Worm (Caenorhabditis elegans) whole organism, early embryonic: Measurements from ENCODE around the gene tbx-38.
"Not testable (repeated sequence)": the region's sequence is repeated elsewhere in the genome, so short reads cannot be mapped to it uniquely, and the experiment has no call there.

Experiments used
- B0310.2 ChIP-seq: sonication (generic microtip); optimal IDR thresholded peaks from 2 replicates; lab custom pipeline; 2016; ENCODE audit warnings: mild to moderate bottlenecking, missing genetic modification characterization, missing compliant biosample characterization
- F13C5.2 ChIP-seq: sonication (generic microtip); optimal IDR thresholded peaks from 2 replicates; lab custom pipeline; 2017; ENCODE audit warnings: mild to moderate bottlenecking, missing genetic modification characterization, inconsistent platforms, missing compliant biosample characterization
- aly-1 ChIP-seq: sonication (generic microtip); optimal IDR thresholded peaks from 2 replicates; lab custom pipeline; 2016; ENCODE audit warnings: missing genetic modification characterization, missing compliant biosample characterization
- ama-1 ChIP-seq: fragments of 150-350 bp; optimal IDR thresholded peaks from 2 replicates; lab custom pipeline; 2014
- ceh-13 ChIP-seq: fragments of 200-800 bp; sonication (Bioruptor generic); optimal IDR thresholded peaks from 2 replicates; lab custom pipeline; 2018; ENCODE audit warnings: mild to moderate bottlenecking, missing genetic modification characterization, missing compliant biosample characterization
- ceh-36 ChIP-seq: sonication (generic microtip); optimal IDR thresholded peaks from 2 replicates; lab custom pipeline; 2016; ENCODE audit warnings: missing genetic modification characterization, inconsistent platforms, missing compliant biosample characterization
- ets-7 ChIP-seq: sonication (generic microtip); optimal IDR thresholded peaks from 2 replicates; lab custom pipeline; 2016; ENCODE audit warnings: missing genotype, missing genetic modification characterization, missing compliant biosample characterization
- flt-1 ChIP-seq: fragments of 200-800 bp; sonication (Bioruptor generic); IDR thresholded peaks from 2 replicates; pipeline ENCODE4 v1.3.6; 2022; ENCODE audit warnings: missing genetic modification characterization, missing compliant biosample characterization
- hmbx-1 ChIP-seq: sonication (generic microtip); optimal IDR thresholded peaks from 2 replicates; lab custom pipeline; 2016; ENCODE audit warnings: mild to moderate bottlenecking, missing genetic modification characterization, missing compliant biosample characterization
- hmg-4 ChIP-seq: fragments of 200-800 bp; sonication (Bioruptor generic); optimal IDR thresholded peaks from 2 replicates; lab custom pipeline; 2018; ENCODE audit warnings: mild to moderate bottlenecking, missing genetic modification characterization, missing compliant biosample characterization
- hnd-1 ChIP-seq: sonication (generic microtip); optimal IDR thresholded peaks from 2 replicates; lab custom pipeline; 2016; ENCODE audit warnings: missing genetic modification characterization, missing compliant biosample characterization
- pes-1 ChIP-seq: fragments of 200-800 bp; sonication (Bioruptor generic); IDR thresholded peaks from 2 replicates; pipeline ENCODE4 v1.3.6; 2022; ENCODE audit warnings: missing genetic modification reagents, missing genetic modification characterization, missing compliant biosample characterization
- scrt-1 ChIP-seq: fragments of 200-800 bp; sonication (Bioruptor generic); IDR thresholded peaks from 2 replicates; pipeline ENCODE4 v1.3.6; 2022; ENCODE audit warnings: missing genetic modification characterization, missing compliant biosample characterization
- sea-1 ChIP-seq: fragments of 200-800 bp; sonication (Bioruptor generic); conservative IDR thresholded peaks from 2 replicates; pipeline ENCODE4 v1.3.6; 2022; ENCODE audit warnings: missing genetic modification characterization, missing compliant biosample characterization
- tbx-11 ChIP-seq: fragments of 200-800 bp; sonication (Bioruptor generic); IDR thresholded peaks from 2 replicates; pipeline ENCODE4 v1.3.6; 2022; ENCODE audit warnings: missing genetic modification characterization, missing compliant biosample characterization
- tbx-37 ChIP-seq: fragments of 200-800 bp; sonication (Bioruptor generic); conservative IDR thresholded peaks from 2 replicates; pipeline ENCODE4 v1.3.6; 2022; ENCODE audit warnings: missing genetic modification reagents, missing genetic modification characterization, missing compliant biosample characterization
- tra-4 ChIP-seq: sonication (generic microtip); optimal IDR thresholded peaks from 2 replicates; lab custom pipeline; 2017; ENCODE audit warnings: missing genetic modification characterization, missing compliant biosample characterization

The tbx-38 gene

DNA sequence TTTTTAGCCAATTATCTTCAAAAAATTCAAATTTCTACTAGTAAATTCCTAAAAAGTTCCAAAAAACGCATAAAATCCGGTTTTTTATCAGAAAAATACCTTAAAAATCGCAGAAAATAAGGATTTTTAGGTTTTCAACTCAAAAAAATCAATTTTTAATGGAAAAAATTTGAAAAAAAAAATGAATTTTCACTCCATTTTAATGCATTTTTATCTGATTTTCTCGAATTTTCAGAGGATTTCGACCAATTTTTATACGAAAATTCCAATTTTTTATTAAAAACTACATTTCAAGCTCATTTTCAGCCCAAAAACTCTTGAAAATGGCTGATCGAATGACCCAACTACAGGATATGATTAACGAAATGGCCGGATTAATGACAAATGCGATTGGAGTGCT is 8.5 kb downstream of the tbx-38 start, which contains the start of gene mdt-21:
Gene mdt-21 (plus strand): TSS at position 301 of the 400 bp plus-strand sequence.
- TF ChIP-seq tra-4 (no peak), tbx-11 (GFP tag; lab: Robert Waterston, UW) (no peak), sea-1 (GFP tag; lab: Robert Waterston, UW) (no peak), tbx-37 (no peak), B0310.2 (no peak), ets-7 (tag; lab: Kevin White, UChicago) (no peak), ceh-13 (GFP tag; lab: Kevin White, UChicago) (no peak), ama-1 (no peak), scrt-1 (GFP tag; lab: Robert Waterston, UW) (no peak), hmbx-1 (no peak), flt-1 (GFP tag; lab: Robert Waterston, UW) (no peak), ceh-36 (tag; lab: Kevin White, UChicago) (no peak), hnd-1 (tag; lab: Kevin White, UChicago) (no peak), hmg-4 (no peak), pes-1 (GFP tag; lab: Robert Waterston, UW) (no peak), F13C5.2 (tag; lab: Kevin White, UChicago) (no peak), aly-1 (tag; lab: Kevin White, UChicago) (no peak)

DNA sequence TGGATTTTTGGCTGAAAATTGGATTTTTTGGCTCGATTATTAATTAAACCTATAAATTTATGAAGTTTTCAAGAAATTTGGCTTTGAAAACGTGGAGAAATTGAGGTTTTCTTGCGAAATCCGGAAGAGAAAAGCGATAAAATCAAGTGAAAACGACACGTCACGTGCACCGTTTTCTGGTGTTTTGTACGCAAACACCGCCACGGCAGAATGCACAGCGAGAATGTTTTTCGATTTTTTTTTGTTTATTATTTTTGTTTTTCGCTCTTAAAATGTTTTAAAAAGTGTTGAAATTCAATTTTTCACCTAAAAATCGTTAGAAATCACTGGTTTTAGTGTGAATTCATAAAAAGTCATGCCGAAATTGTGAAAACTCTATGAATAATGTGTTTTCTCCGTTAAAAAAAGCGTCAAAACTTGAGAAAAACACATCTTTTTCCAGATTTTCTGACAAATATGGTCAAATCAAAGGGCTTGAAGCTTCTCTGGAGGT is 11.3 kb downstream of the tbx-38 start, which contains the start of gene immp-1:
Gene immp-1 (plus strand): TSS at position 443 of the 493 bp plus-strand sequence.
- TF ChIP-seq F13C5.2 (tag; lab: Kevin White, UChicago) (peak; percentile 15), pes-1 (GFP tag; lab: Robert Waterston, UW) (no peak), tbx-11 (GFP tag; lab: Robert Waterston, UW) (no peak), ets-7 (tag; lab: Kevin White, UChicago) (no peak), aly-1 (tag; lab: Kevin White, UChicago) (no peak), hmbx-1 (no peak)

ce11 chrIII:11773581-11773980 is 12.3 kb downstream of the tbx-38 start, which contains the start of gene gbf-1:
gbf-1 (minus strand) TSS chrIII:11773681.
- not testable (repeated sequence) for TF ChIP-seq ets-7 (tag; lab: Kevin White, UChicago); flt-1 (GFP tag; lab: Robert Waterston, UW); ceh-13 (GFP tag; lab: Kevin White, UChicago)

ce11 chrIII:11760634-11761033 is 25.2 kb downstream of the tbx-38 start:
- TF ChIP-seq flt-1 (GFP tag; lab: Robert Waterston, UW), result no peak
- TF ChIP-seq B0310.2, result no peak
- TF ChIP-seq hnd-1 (tag; lab: Kevin White, UChicago), result no peak
- no peak for TF ChIP-seq ceh-13 (GFP tag; lab: Kevin White, UChicago)
- TF ChIP-seq sea-1 (GFP tag; lab: Robert Waterston, UW), result no peak
- no peak for TF ChIP-seq ceh-36 (tag; lab: Kevin White, UChicago)
- TF ChIP-seq pes-1 (GFP tag; lab: Robert Waterston, UW), result no peak
- TF ChIP-seq ets-7 (tag; lab: Kevin White, UChicago), result no peak
- no peak for TF ChIP-seq F13C5.2 (tag; lab: Kevin White, UChicago)
- no peak for TF ChIP-seq tra-4
- no peak for TF ChIP-seq hmbx-1
- TF ChIP-seq aly-1 (tag; lab: Kevin White, UChicago), result no peak
- no peak for TF ChIP-seq ama-1
- no peak for TF ChIP-seq tbx-37
- no peak for TF ChIP-seq tbx-11 (GFP tag; lab: Robert Waterston, UW)
- TF ChIP-seq hmg-4, result no peak
- no peak for TF ChIP-seq scrt-1 (GFP tag; lab: Robert Waterston, UW)

ce11 chrIII:11757892-11758291 is 28.0 kb downstream of the tbx-38 start:
- no peak for TF ChIP-seq tbx-11 (GFP tag; lab: Robert Waterston, UW)
- TF ChIP-seq tra-4, result no peak
- TF ChIP-seq flt-1 (GFP tag; lab: Robert Waterston, UW), result no peak
- no peak for TF ChIP-seq ama-1
- TF ChIP-seq B0310.2, result no peak
- no peak for TF ChIP-seq ceh-36 (tag; lab: Kevin White, UChicago)
- TF ChIP-seq hmbx-1, result no peak
- TF ChIP-seq hmg-4, result no peak
- TF ChIP-seq aly-1 (tag; lab: Kevin White, UChicago), result no peak
- no peak for TF ChIP-seq hnd-1 (tag; lab: Kevin White, UChicago)
- TF ChIP-seq tbx-37, result no peak
- no peak for TF ChIP-seq scrt-1 (GFP tag; lab: Robert Waterston, UW)
- TF ChIP-seq pes-1 (GFP tag; lab: Robert Waterston, UW), result no peak
- no peak for TF ChIP-seq ceh-13 (GFP tag; lab: Kevin White, UChicago)
- no peak for TF ChIP-seq ets-7 (tag; lab: Kevin White, UChicago)
- no peak for TF ChIP-seq sea-1 (GFP tag; lab: Robert Waterston, UW)
- TF ChIP-seq F13C5.2 (tag; lab: Kevin White, UChicago), result no peak

DNA sequence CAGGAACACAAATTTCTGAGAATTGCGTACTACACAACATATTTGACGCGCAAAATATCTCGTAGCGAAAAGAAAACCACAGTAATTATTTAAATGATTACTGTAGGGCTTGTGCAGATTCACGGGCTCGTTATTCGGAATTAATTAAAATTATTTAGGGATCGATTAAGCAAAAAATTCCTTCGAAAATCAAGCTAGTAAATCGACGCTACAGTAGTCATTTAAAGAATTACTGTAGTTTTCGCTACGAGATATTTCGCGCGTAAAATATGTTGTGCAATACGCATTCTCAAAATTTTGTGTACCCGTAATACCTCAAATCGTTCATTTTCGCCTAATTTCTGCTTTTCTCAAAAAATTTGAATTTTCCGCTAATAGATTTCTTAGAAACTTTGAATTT is 35.0 kb downstream of the tbx-38 start:
- TF ChIP-seq hmbx-1, result no peak
- TF ChIP-seq tbx-37, result no peak
- TF ChIP-seq ets-7 (tag; lab: Kevin White, UChicago), result no peak
- TF ChIP-seq aly-1 (tag; lab: Kevin White, UChicago), result no peak
- no peak for TF ChIP-seq flt-1 (GFP tag; lab: Robert Waterston, UW)

- TF ChIP-seq ceh-36 (tag; lab: Kevin White, UChicago) (no peak), ets-7 (tag; lab: Kevin White, UChicago) (no peak), hmg-4 (no peak), tbx-37 (no peak), hnd-1 (tag; lab: Kevin White, UChicago) (no peak), pes-1 (GFP tag; lab: Robert Waterston, UW) (no peak), aly-1 (tag; lab: Kevin White, UChicago) (no peak), tra-4 (no peak), B0310.2 (no peak), tbx-11 (GFP tag; lab: Robert Waterston, UW) (no peak), sea-1 (GFP tag; lab: Robert Waterston, UW) (no peak), scrt-1 (GFP tag; lab: Robert Waterston, UW) (no peak), flt-1 (GFP tag; lab: Robert Waterston, UW) (no peak), ceh-13 (GFP tag; lab: Kevin White, UChicago) (no peak), ama-1 (no peak), hmbx-1 (no peak), F13C5.2 (tag; lab: Kevin White, UChicago) (no peak)
Observed at ce11 chrIII:11750232-11750631, 35.6 kb downstream of the tbx-38 start.
